Fruit fly (Drosophila melanogaster): Measurements from ENCODE around the gene PrBP.

dm6 chr2L:8708399-8709077, 22.8 kb upstream of the PrBP start:
- no peak for TF ChIP-seq Ets96B (tag; optimal IDR thresholded peaks at IDR 0.05)
- TF ChIP-seq CG32006 (GFP tag; optimal IDR thresholded peaks at IDR 0.05): no peak
- TF ChIP-seq CG16779 (tag; optimal IDR thresholded peaks at IDR 0.05): no peak
- no peak for TF ChIP-seq CG8319 (GFP tag; optimal IDR thresholded peaks at IDR 0.05)

All from whole organism, prepupa.